Worm (Caenorhabditis elegans) whole organism, L4 larva: ENCODE results near the gene str-99.

Experiments
- T26A8.4 ChIP-seq: fragments of 200-800 bp; sonication (Bioruptor generic); IDR thresholded peaks from 2 replicates; pipeline ENCODE4 v1.3.6; 2022; ENCODE audit warnings: missing genetic modification characterization, missing compliant biosample characterization
- aha-1 ChIP-seq: fragments of 150-350 bp; peaks from one replicate; lab custom pipeline; 2014; ENCODE audit warnings: missing biosample characterization, missing genetic modification characterization
- ceh-82 ChIP-seq: sonication (generic microtip); optimal IDR thresholded peaks from 2 replicates; lab custom pipeline; 2017; ENCODE audit warnings: missing biosample characterization, missing genetic modification characterization
- ctbp-1 ChIP-seq: fragments of 200-800 bp; sonication (Bioruptor generic); IDR thresholded peaks from 2 replicates; pipeline ENCODE4 v1.3.6; 2022; ENCODE audit warnings: missing genetic modification reagents, missing genetic modification characterization, missing compliant biosample characterization
- daf-16 ChIP-seq, 3 experiments: sonication (generic microtip); optimal IDR thresholded peaks; 2 replicates each; lab custom pipeline; 2016 to 2017; ENCODE audit warnings: missing genetic modification characterization in 3 of 3, missing genetic modification reagents in 3 of 3, mild to moderate bottlenecking in 2 of 3, missing compliant biosample characterization in 2 of 3, missing biosample characterization in 1 of 3, moderate library complexity in 1 of 3
- daf-19 ChIP-seq: fragments of 200-800 bp; sonication (Bioruptor generic); conservative IDR thresholded peaks from 2 replicates; pipeline ENCODE4 v1.3.6; 2022; ENCODE audit warnings: missing genetic modification characterization, missing compliant biosample characterization
- dmd-6 ChIP-seq: fragments of 200-800 bp; sonication (Bioruptor generic); IDR thresholded peaks from 2 replicates; pipeline ENCODE4 v1.3.6; 2022; ENCODE audit warnings: missing genetic modification reagents, missing genetic modification characterization, missing compliant biosample characterization
- dmd-8 ChIP-seq: fragments of 200-800 bp; sonication (Bioruptor generic); IDR thresholded peaks from 2 replicates; pipeline ENCODE4 v1.3.6; 2022; ENCODE audit warnings: missing genetic modification characterization, missing compliant biosample characterization
- dve-1 ChIP-seq: sonication (generic microtip); optimal IDR thresholded peaks from 2 replicates; lab custom pipeline; 2017; ENCODE audit warnings: antibody characterized with exemption, mild to moderate bottlenecking, missing genetic modification characterization, missing compliant biosample characterization; ENCODE audit not compliant: insufficient read depth
- hif-1 ChIP-seq, 2 experiments: sonication (generic microtip); optimal IDR thresholded peaks; 2 replicates each; lab custom pipeline; 2016 to 2017; ENCODE audit warnings: missing compliant biosample characterization in 2 of 2, missing genetic modification characterization in 2 of 2, missing genetic modification reagents in 2 of 2, missing genotype in 2 of 2, mild to moderate bottlenecking in 1 of 2
- lim-7 ChIP-seq: fragments of 200-800 bp; sonication (Bioruptor generic); IDR thresholded peaks from 2 replicates; pipeline ENCODE4 v1.3.6; 2022; ENCODE audit warnings: missing genetic modification characterization, missing compliant biosample characterization
- lin-13 ChIP-seq: fragments of 150-350 bp; optimal IDR thresholded peaks from 2 replicates; lab custom pipeline; 2014; ENCODE audit warnings: missing biosample characterization, missing genetic modification reagents, missing genetic modification characterization
- madf-9 ChIP-seq: fragments of 200-800 bp; sonication (Bioruptor generic); conservative IDR thresholded peaks from 2 replicates; pipeline ENCODE4 v1.3.6; 2022; ENCODE audit warnings: missing genetic modification reagents, missing genetic modification characterization, missing compliant biosample characterization
- mdt-29 ChIP-seq: fragments of 200-800 bp; sonication (Bioruptor generic); IDR thresholded peaks from 2 replicates; pipeline ENCODE4 v1.3.6; 2022; ENCODE audit warnings: missing genetic modification reagents, missing genetic modification characterization, missing compliant biosample characterization
- mes-2 ChIP-seq: sonication (generic microtip); optimal IDR thresholded peaks from 2 replicates; lab custom pipeline; 2016; ENCODE audit warnings: missing genotype, mild to moderate bottlenecking, missing genetic modification characterization, missing compliant biosample characterization; ENCODE audit not compliant: poor library complexity, severe bottlenecking
- mxl-2 ChIP-seq: fragments of 200-800 bp; sonication (Bioruptor generic); conservative IDR thresholded peaks from 2 replicates; pipeline ENCODE4 v1.3.6; 2022; ENCODE audit warnings: missing genetic modification reagents, missing genetic modification characterization, missing compliant biosample characterization
- nhr-102 ChIP-seq: sonication (generic microtip); optimal IDR thresholded peaks from 2 replicates; lab custom pipeline; 2016; ENCODE audit warnings: mild to moderate bottlenecking, missing genetic modification characterization, moderate library complexity, missing compliant biosample characterization
- nhr-28 ChIP-seq: fragments of 150-350 bp; optimal IDR thresholded peaks from 2 replicates; lab custom pipeline; 2014; ENCODE audit warnings: missing biosample characterization, missing genetic modification characterization
- nhr-42 ChIP-seq: fragments of 200-800 bp; sonication (Bioruptor generic); IDR thresholded peaks from 2 replicates; pipeline ENCODE4 v1.3.6; 2022; ENCODE audit warnings: missing genetic modification characterization, missing compliant biosample characterization
- pha-4 ChIP-seq, 2 experiments: fragments of 150-350 bp in 1 of 2; fragments of 200-800 bp in 1 of 2; sonication (Bioruptor generic) in 1 of 2; IDR thresholded peaks in 1 of 2; optimal IDR thresholded peaks in 1 of 2; 2 replicates each; pipeline versions ENCODE4 v1.3.6 to Lab custom; 2014 to 2022; ENCODE audit warnings: missing genetic modification characterization in 2 of 2, missing genetic modification reagents in 2 of 2, missing biosample characterization in 1 of 2, missing compliant biosample characterization in 1 of 2
- pqm-1 ChIP-seq: sonication (generic microtip); optimal IDR thresholded peaks from 2 replicates; lab custom pipeline; 2017; ENCODE audit warnings: missing biosample characterization, missing genetic modification characterization
- saeg-2 ChIP-seq: fragments of 200-800 bp; sonication (Bioruptor generic); IDR thresholded peaks from 2 replicates; pipeline ENCODE4 v1.3.6; 2022; ENCODE audit warnings: missing genetic modification reagents, missing genetic modification characterization, missing compliant biosample characterization
- tag-97 ChIP-seq: fragments of 200-800 bp; sonication (Bioruptor generic); IDR thresholded peaks from 2 replicates; pipeline ENCODE4 v1.3.6; 2022; ENCODE audit warnings: missing genetic modification characterization, missing compliant biosample characterization
- tra-1 ChIP-seq: fragments of 200-800 bp; sonication (Bioruptor generic); IDR thresholded peaks from 2 replicates; pipeline ENCODE4 v1.3.6; 2022; ENCODE audit warnings: missing genetic modification reagents, missing genetic modification characterization, missing compliant biosample characterization
- unc-39 ChIP-seq: sonication (generic microtip); optimal IDR thresholded peaks from 2 replicates; lab custom pipeline; 2017; ENCODE audit warnings: missing biosample characterization, missing genetic modification characterization
- unc-62 ChIP-seq, 3 experiments: fragments of 150-350 bp in 1 of 3; sonication (generic microtip); optimal IDR thresholded peaks in 2 of 3; peaks in 1 of 3; 1 replicate in 1 of 3; 2 replicates in 2 of 3; lab custom pipeline; 2014 to 2017; ENCODE audit warnings: missing biosample characterization in 3 of 3, missing genetic modification characterization in 3 of 3, missing genetic modification reagents in 3 of 3, missing genotype in 1 of 3
- zfp-2 ChIP-seq: sonication (generic microtip); optimal IDR thresholded peaks from 2 replicates; lab custom pipeline; 2016; ENCODE audit warnings: mild to moderate bottlenecking, missing genetic modification characterization, missing compliant biosample characterization
- zip-2 ChIP-seq: fragments of 150-350 bp; optimal IDR thresholded peaks from 2 replicates; lab custom pipeline; 2014; ENCODE audit warnings: missing biosample characterization, missing genetic modification characterization
- ztf-11 ChIP-seq: fragments of 150-350 bp; optimal IDR thresholded peaks from 2 replicates; lab custom pipeline; 2014; ENCODE audit warnings: missing biosample characterization, missing genetic modification characterization

The str-99 gene

ce11 chrV:16124739-16125138 is 33.6 kb downstream of the str-99 start, which contains the start of gene nhr-111:
nhr-111 (minus strand) TSS chrV:16124839.
- TF ChIP-seq ceh-82 (no peak), saeg-2 (GFP tag; lab: Robert Waterston, UW) (no peak), mes-2 (tag; lab: Kevin White, UChicago) (no peak), madf-9 (GFP tag; lab: Robert Waterston, UW) (no peak), daf-19 (GFP tag; lab: Robert Waterston, UW) (no peak)
- TF ChIP-seq, all 104 proteins: peak for 0

DNA sequence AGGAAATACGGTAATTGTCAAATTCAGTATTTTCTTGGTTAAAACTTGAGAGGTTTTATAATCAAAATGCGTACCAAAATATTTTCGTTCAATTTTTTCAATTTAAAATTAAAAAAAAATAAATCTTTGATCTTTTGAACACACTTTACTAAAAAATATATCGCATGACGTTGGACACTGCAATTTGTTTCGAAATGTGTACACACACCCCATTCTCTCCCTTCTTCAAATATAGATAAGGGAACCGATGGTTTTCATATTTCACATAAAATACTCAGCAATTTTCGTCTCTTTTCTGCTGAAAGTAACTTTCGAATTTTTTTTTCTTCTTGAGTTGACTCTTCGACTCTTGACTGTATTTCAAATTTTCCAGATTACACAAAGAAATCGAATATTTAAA is 36.8 kb downstream of the str-99 start:
- TF ChIP-seq dve-1 (tag; lab: Kevin White, UChicago) (peak; percentile 32), pha-4 (GFP tag; IDR thresholded peaks at IDR 0.05; lab: Robert Waterston, UW) (no peak), pha-4 (tag; optimal IDR thresholded peaks at IDR 0.05; lab: Kevin White, UChicago) (peak; percentile 7), dmd-6 (GFP tag; lab: Robert Waterston, UW) (peak; percentile 12; the same call in 1 of the 2 replicates), daf-19 (GFP tag; lab: Robert Waterston, UW) (no peak), ctbp-1 (no peak), daf-16 (GFP tag; optimal IDR thresholded peaks at IDR 0.05; lab: Kevin White, UChicago) (no peak), daf-16 (tag; optimal IDR thresholded peaks at IDR 0.05; lab: Kevin White, UChicago) (peak; percentile 29), nhr-28 (tag; lab: Kevin White, UChicago) (peak; percentile 60), pqm-1 (tag; lab: Kevin White, UChicago) (peak; percentile 1)

ce11 chrV:16120922-16121321 is 37.4 kb downstream of the str-99 start, which contains the start of gene skr-3:
skr-3 (plus strand) TSS chrV:16121084.
- no peak for TF ChIP-seq T26A8.4 (GFP tag; lab: Robert Waterston, UW)
- peak; percentile 61 for TF ChIP-seq nhr-28 (tag; lab: Kevin White, UChicago)
- no peak for TF ChIP-seq mdt-29 (GFP tag; lab: Robert Waterston, UW)
- TF ChIP-seq hif-1 (tag; optimal IDR thresholded peaks at IDR 0.05; lab: Kevin White, UChicago) = no peak
- no peak for TF ChIP-seq zip-2 (tag; lab: Kevin White, UChicago)
- TF ChIP-seq lin-13 (GFP tag; lab: Kevin White, UChicago) = no peak
- 0 out of 2 replicates have a peak, but pooled peaks have one; percentile 49 for TF ChIP-seq tra-1
- no peak for TF ChIP-seq ceh-82
- TF ChIP-seq daf-16 (GFP tag; optimal IDR thresholded peaks at IDR 0.05; lab: Kevin White, UChicago) = no peak
- peak; percentile 66 for TF ChIP-seq daf-16 (tag; optimal IDR thresholded peaks at IDR 0.05; lab: Kevin White, UChicago)
- no peak for TF ChIP-seq dmd-8 (GFP tag; lab: Robert Waterston, UW)
- TF ChIP-seq dmd-6 (GFP tag; lab: Robert Waterston, UW) = peak; percentile 49; the same call in 1 of the 2 replicates
- TF ChIP-seq pha-4 (GFP tag; IDR thresholded peaks at IDR 0.05; lab: Robert Waterston, UW) = no peak
- no peak for TF ChIP-seq pha-4 (tag; optimal IDR thresholded peaks at IDR 0.05; lab: Kevin White, UChicago)
- TF ChIP-seq pqm-1 (tag; lab: Kevin White, UChicago) = peak; percentile 54
- peak in 1 of 2 experiments; percentile 14 for TF ChIP-seq unc-62 (GFP tag; optimal IDR thresholded peaks at IDR 0.05 in 1 of 2; lab: Kevin White, UChicago)
- TF ChIP-seq unc-62 (tag; optimal IDR thresholded peaks at IDR 0.05; lab: Kevin White, UChicago) = no peak
- TF ChIP-seq lim-7 (GFP tag; lab: Robert Waterston, UW) = no peak
- no peak for TF ChIP-seq mes-2 (tag; lab: Kevin White, UChicago)
- no peak for TF ChIP-seq unc-39
- TF ChIP-seq mxl-2 (GFP tag; lab: Robert Waterston, UW) = no peak
- TF ChIP-seq madf-9 (GFP tag; lab: Robert Waterston, UW) = no peak
- TF ChIP-seq zfp-2 (tag; lab: Kevin White, UChicago) = no peak
- peak; percentile 45 for TF ChIP-seq dve-1 (tag; lab: Kevin White, UChicago)
- no peak for TF ChIP-seq ztf-11 (tag; lab: Kevin White, UChicago)
- no peak for TF ChIP-seq nhr-102 (tag; lab: Kevin White, UChicago)
- TF ChIP-seq tag-97 (GFP tag; lab: Robert Waterston, UW) = no peak

DNA sequence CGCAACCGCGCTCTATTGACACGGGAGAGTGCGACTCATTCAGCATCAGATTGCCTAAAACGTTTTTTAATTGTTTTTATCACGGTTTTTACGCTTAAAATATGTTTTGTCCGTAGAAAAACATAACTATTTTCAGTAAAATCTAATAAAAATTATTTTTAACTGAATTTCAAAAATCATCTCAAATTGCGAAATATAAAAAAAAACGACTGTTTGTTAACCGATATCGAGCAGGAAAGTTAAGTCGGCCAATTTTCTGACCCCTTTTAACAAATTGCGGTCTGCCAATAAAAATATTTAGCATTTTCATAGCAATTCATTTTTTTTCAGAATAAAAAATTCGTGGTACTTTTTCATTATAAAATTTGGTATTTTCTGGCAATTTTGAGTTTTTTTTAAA is 37.8 kb downstream of the str-99 start:
- TF ChIP-seq lin-13 (GFP tag; lab: Kevin White, UChicago) (no peak), aha-1 (tag; lab: Kevin White, UChicago) (peak; percentile 78), nhr-42 (GFP tag; lab: Robert Waterston, UW) (no peak)
